Fruit fly (Drosophila melanogaster): ENCODE data around the gene CG11857.
A peak's percentile ranks its signal among the peaks of the same experiment; 100 is the strongest.

The CG11857 gene

DNA sequence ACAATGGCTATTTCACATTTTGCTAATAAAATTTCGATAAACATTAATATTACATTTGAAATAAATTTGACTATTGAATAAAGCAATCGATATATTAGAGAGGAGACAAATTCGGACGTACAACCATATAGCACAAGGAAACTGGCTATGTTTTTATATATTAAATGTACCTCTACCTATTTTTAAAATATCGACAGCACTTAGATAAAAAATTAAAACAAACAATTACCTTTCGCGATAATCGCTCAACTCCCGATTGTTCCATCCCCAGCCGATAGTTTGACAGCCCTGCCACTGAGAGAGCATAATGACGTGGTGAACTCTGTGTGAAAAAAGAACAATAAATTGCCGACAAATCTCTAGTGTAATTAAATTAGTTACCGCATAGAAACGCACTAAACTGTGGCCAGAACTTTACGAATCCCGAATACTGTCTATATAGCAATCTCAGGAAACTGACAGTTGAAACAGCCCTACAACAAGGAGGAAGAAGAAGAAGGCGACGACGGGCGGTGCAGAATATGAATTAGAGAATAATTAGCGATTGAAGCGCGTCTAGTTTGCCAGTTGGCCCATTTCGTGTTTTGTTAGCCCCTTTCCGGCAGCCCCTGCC is at the start of gene CG11857 (continued):
- peak; percentile 90 for TF ChIP-seq CkIIα-i1 (GFP tag; IDR thresholded peaks at IDR 0.05)
- peak; percentile 60 for TF ChIP-seq bigmax (GFP tag; optimal IDR thresholded peaks at IDR 0.05)
- peak; percentile 99 for TF ChIP-seq Xrp1 (GFP tag; IDR thresholded peaks at IDR 0.05)
- peak; percentile 95 for TF ChIP-seq Side (GFP tag; optimal IDR thresholded peaks at IDR 0.05)
- peak; percentile 91 for TF ChIP-seq MESR4 (GFP tag; optimal IDR thresholded peaks at IDR 0.05)
- TF ChIP-seq CG10959 (GFP tag; IDR thresholded peaks at IDR 0.05): peak; percentile 99
- peak; percentile 97 for TF ChIP-seq pnt (GFP tag; optimal IDR thresholded peaks at IDR 0.05)
- peak; percentile 94 for TF ChIP-seq CG11398 (GFP tag; optimal IDR thresholded peaks at IDR 0.05)
- TF ChIP-seq Dp (GFP tag; optimal IDR thresholded peaks at IDR 0.05): peak; percentile 65
- peak; percentile 95 for TF ChIP-seq corto (GFP tag; optimal IDR thresholded peaks at IDR 0.05)
- peak; percentile 99 for TF ChIP-seq CG11247 (GFP tag; IDR thresholded peaks at IDR 0.05)
- TF ChIP-seq CG15601 (tag; optimal IDR thresholded peaks at IDR 0.05): peak; percentile 96
- TF ChIP-seq Ssrp (tag; optimal IDR thresholded peaks at IDR 0.05): peak; percentile 99
- peak; percentile 97 for TF ChIP-seq Dad (GFP tag; optimal IDR thresholded peaks at IDR 0.05)
- TF ChIP-seq en (GFP tag; optimal IDR thresholded peaks at IDR 0.05): peak; percentile 90
- TF ChIP-seq tio (GFP tag; optimal IDR thresholded peaks at IDR 0.05): no peak
- peak; percentile 98 for TF ChIP-seq kay (GFP tag; optimal IDR thresholded peaks at IDR 0.05)
- peak; percentile 98 for TF ChIP-seq CG15696 (tag; optimal IDR thresholded peaks at IDR 0.05)
- peak; percentile 69 to 98 for TF ChIP-seq bsh (GFP tag; optimal IDR thresholded peaks at IDR 0.05)
- TF ChIP-seq CG6654 (GFP tag; optimal IDR thresholded peaks at IDR 0.05): peak; percentile 88
- TF ChIP-seq toy (GFP tag; IDR thresholded peaks at IDR 0.05): peak; percentile 97
- no peak for TF ChIP-seq br (optimal IDR thresholded peaks at IDR 0.05)
- TF ChIP-seq CG14441 (GFP tag; IDR thresholded peaks at IDR 0.05): peak; percentile 99
- TF ChIP-seq Blimp-1 (GFP tag; optimal IDR thresholded peaks at IDR 0.05): peak; percentile 95
- TF ChIP-seq Meics (GFP tag; optimal IDR thresholded peaks at IDR 0.05): peak; percentile 96
- TF ChIP-seq Hmx (GFP tag; optimal IDR thresholded peaks at IDR 0.05): peak; percentile 96
- peak; percentile 96 for TF ChIP-seq CrebB (tag; optimal IDR thresholded peaks at IDR 0.05)
- TF ChIP-seq luna (GFP tag; optimal IDR thresholded peaks at IDR 0.05): peak; percentile 91
- peak; percentile 98 for TF ChIP-seq CG13424 (tag; optimal IDR thresholded peaks at IDR 0.05)
- peak; percentile 100 for TF ChIP-seq sens (GFP tag)
- peak; percentile 88 for TF ChIP-seq CG6854 (GFP tag; optimal IDR thresholded peaks at IDR 0.05)
- TF ChIP-seq CG9727 (GFP tag; optimal IDR thresholded peaks at IDR 0.05): peak; percentile 98
- peak; percentile 98 for TF ChIP-seq B-H1 (GFP tag; IDR thresholded peaks at IDR 0.05)
- peak; percentile 98 for TF ChIP-seq CG14710 (tag; optimal IDR thresholded peaks at IDR 0.05)
- no peak for TF ChIP-seq Lpt (GFP tag; optimal IDR thresholded peaks at IDR 0.05)
- TF ChIP-seq HLH4C (GFP tag; IDR thresholded peaks at IDR 0.05; ENCODE audit: partially characterized antibody): peak; percentile 99
- peak; percentile 97 for TF ChIP-seq CG8944 (GFP tag; optimal IDR thresholded peaks at IDR 0.05)

- peak; percentile 24 for TF ChIP-seq mirr (GFP tag; optimal IDR thresholded peaks at IDR 0.05)
- TF ChIP-seq CG15514 (GFP tag; optimal IDR thresholded peaks at IDR 0.05): peak; percentile 6
- no peak for TF ChIP-seq hkb (optimal IDR thresholded peaks at IDR 0.05)
- no peak for TF ChIP-seq hkb (GFP tag; IDR thresholded peaks at IDR 0.05)
- TF ChIP-seq sug (tag; optimal IDR thresholded peaks at IDR 0.05): peak; percentile 31
- no peak for TF ChIP-seq zen (tag; optimal IDR thresholded peaks at IDR 0.05)
- peak in 1 of 2 experiments; percentile 80 for TF ChIP-seq Hr78 (GFP tag; optimal IDR thresholded peaks at IDR 0.05)
- TF ChIP-seq CG9215 (GFP tag; IDR thresholded peaks at IDR 0.05): no peak
- TF ChIP-seq CG18764 (GFP tag; optimal IDR thresholded peaks at IDR 0.05): no peak
- no peak for TF ChIP-seq Usf (GFP tag; optimal IDR thresholded peaks at IDR 0.05)
- TF ChIP-seq CG6854 (GFP tag; optimal IDR thresholded peaks at IDR 0.05): no peak
- peak; percentile 18 for TF ChIP-seq CG34376 (GFP tag; optimal IDR thresholded peaks at IDR 0.05)
- TF ChIP-seq CG32767 (GFP tag; IDR thresholded peaks at IDR 0.05): no peak
- no peak for TF ChIP-seq CG6654 (GFP tag; optimal IDR thresholded peaks at IDR 0.05)
- TF ChIP-seq z (GFP tag; IDR thresholded peaks at IDR 0.05): peak; percentile 91
- TF ChIP-seq ttk (GFP tag; IDR thresholded peaks at IDR 0.05): no peak
- peak; percentile 14 for TF ChIP-seq exex (tag; optimal IDR thresholded peaks at IDR 0.05)
Measured at dm6 chr3R:25209207-25209606, 49.5 kb upstream of the CG11857 start.
